Worm (Caenorhabditis elegans) whole organism, late embryonic: Measurements from ENCODE around the gene C33D9.8.

Experiments used
- C38D4.7 ChIP-seq: fragments of 200-800 bp; sonication (Bioruptor generic); optimal IDR thresholded peaks from 2 replicates; lab custom pipeline; 2018; ENCODE audit warnings: mild to moderate bottlenecking, missing genetic modification characterization, moderate library complexity, missing compliant biosample characterization
- ceh-2 ChIP-seq: sonication (generic microtip); optimal IDR thresholded peaks from 2 replicates; lab custom pipeline; 2016; ENCODE audit warnings: missing genotype, missing genetic modification characterization, missing compliant biosample characterization
- madf-2 ChIP-seq: sonication (generic microtip); optimal IDR thresholded peaks from 2 replicates; lab custom pipeline; 2017; ENCODE audit warnings: missing genetic modification characterization, missing compliant biosample characterization
- ref-2 ChIP-seq: sonication (generic microtip); optimal IDR thresholded peaks from 2 replicates; lab custom pipeline; 2016; ENCODE audit warnings: missing genetic modification characterization, missing compliant biosample characterization

- no peak for TF ChIP-seq ref-2 (tag; lab: Kevin White, UChicago)
- no peak for TF ChIP-seq madf-2 (tag; lab: Kevin White, UChicago)
- no peak for TF ChIP-seq C38D4.7 (GFP tag; lab: Kevin White, UChicago)
- TF ChIP-seq ceh-2, result no peak
Observed at ce11 chrIV:8815162-8815561, 28.6 kb upstream of the C33D9.8 start.
